Worm (Caenorhabditis elegans) whole organism, late embryonic: ENCODE results near the gene F44G4.1.

Experiments
- T23F11.4 ChIP-seq: fragments of 200-800 bp; sonication (Bioruptor generic); optimal IDR thresholded peaks from 2 replicates; lab custom pipeline; 2018; ENCODE audit warnings: mild to moderate bottlenecking, missing genetic modification characterization, missing compliant biosample characterization
- Y22D7AL.16 ChIP-seq: sonication (generic microtip); optimal IDR thresholded peaks from 2 replicates; lab custom pipeline; 2016; ENCODE audit warnings: missing genetic modification characterization, missing compliant biosample characterization
- ama-1 ChIP-seq: fragments of 150-350 bp; optimal IDR thresholded peaks from 2 replicates; lab custom pipeline; 2014
- ceh-19 ChIP-seq: fragments of 200-800 bp; sonication (Bioruptor generic); optimal IDR thresholded peaks from 2 replicates; lab custom pipeline; 2018; ENCODE audit warnings: mild to moderate bottlenecking, missing genetic modification characterization, missing compliant biosample characterization
- ceh-30 ChIP-seq: fragments of 150-350 bp; optimal IDR thresholded peaks from 2 replicates; lab custom pipeline; 2014; ENCODE audit warnings: missing biosample characterization, missing genetic modification characterization
- dve-1 ChIP-seq: sonication (generic microtip); optimal IDR thresholded peaks from 2 replicates; lab custom pipeline; 2017; ENCODE audit warnings: antibody characterized with exemption, mild to moderate bottlenecking, missing genetic modification characterization, missing compliant biosample characterization
- gmeb-2 ChIP-seq: sonication (generic microtip); optimal IDR thresholded peaks from 2 replicates; lab custom pipeline; 2016; ENCODE audit warnings: missing genetic modification characterization, inconsistent platforms, missing compliant biosample characterization
- hlh-6 ChIP-seq: sonication (generic microtip); optimal IDR thresholded peaks from 2 replicates; lab custom pipeline; 2016; ENCODE audit warnings: missing genotype, missing genetic modification characterization, missing compliant biosample characterization
- hlh-8 ChIP-seq: sonication (generic microtip); optimal IDR thresholded peaks from 2 replicates; lab custom pipeline; 2016; ENCODE audit warnings: missing genotype, missing genetic modification characterization, missing compliant biosample characterization
- lim-6 ChIP-seq: sonication (generic microtip); optimal IDR thresholded peaks from 2 replicates; lab custom pipeline; 2016; ENCODE audit warnings: missing genetic modification characterization, missing compliant biosample characterization
- pha-4 ChIP-seq: fragments of 150-350 bp; optimal IDR thresholded peaks from 2 replicates; lab custom pipeline; 2018; ENCODE audit warnings: missing biosample characterization, missing genetic modification reagents, missing genetic modification characterization
- ref-2 ChIP-seq: sonication (generic microtip); optimal IDR thresholded peaks from 2 replicates; lab custom pipeline; 2016; ENCODE audit warnings: missing genetic modification characterization, missing compliant biosample characterization
- sox-2 ChIP-seq: fragments of 200-800 bp; sonication (Bioruptor generic); IDR thresholded peaks from 2 replicates; pipeline ENCODE4 v1.3.6; 2022; ENCODE audit warnings: missing genetic modification reagents, missing genetic modification characterization, missing compliant biosample characterization
- sox-4 ChIP-seq: sonication (generic microtip); optimal IDR thresholded peaks from 2 replicates; lab custom pipeline; 2017; ENCODE audit warnings: mild to moderate bottlenecking, missing genetic modification characterization, inconsistent platforms, missing compliant biosample characterization

ce11 chrII:8956896-8957295 lies 37.5 kb upstream of the F44G4.1 start:
- TF ChIP-seq Y22D7AL.16 (tag; lab: Kevin White, UChicago): no peak
- TF ChIP-seq gmeb-2 (tag; lab: Kevin White, UChicago): no peak
- TF ChIP-seq ama-1 (lab: Kevin White, UChicago): no peak
- no peak for TF ChIP-seq T23F11.4 (GFP tag; lab: Kevin White, UChicago)
- TF ChIP-seq dve-1 (tag; lab: Kevin White, UChicago): no peak
- no peak for TF ChIP-seq hlh-8 (tag; lab: Kevin White, UChicago)
- TF ChIP-seq lim-6 (tag; lab: Kevin White, UChicago): no peak
- no peak for TF ChIP-seq pha-4
- no peak for TF ChIP-seq sox-4 (tag; lab: Kevin White, UChicago)
- no peak for TF ChIP-seq ceh-30 (tag; lab: Kevin White, UChicago)
- TF ChIP-seq ref-2 (tag; lab: Kevin White, UChicago): no peak
- no peak for TF ChIP-seq hlh-6 (tag; lab: Kevin White, UChicago)
- no peak for TF ChIP-seq ceh-19 (GFP tag; lab: Kevin White, UChicago)
- TF ChIP-seq sox-2 (GFP tag; lab: Robert Waterston, UW): no peak
